Worm (Caenorhabditis elegans) whole organism, early embryonic: ENCODE results near the gene srab-26.

Experiments used
- F13C5.2 ChIP-seq: sonication (generic microtip); optimal IDR thresholded peaks from 2 replicates; lab custom pipeline; 2017; ENCODE audit warnings: mild to moderate bottlenecking, missing genetic modification characterization, inconsistent platforms, missing compliant biosample characterization
- ama-1 ChIP-seq: fragments of 150-350 bp; optimal IDR thresholded peaks from 2 replicates; lab custom pipeline; 2014
- ets-7 ChIP-seq: sonication (generic microtip); optimal IDR thresholded peaks from 2 replicates; lab custom pipeline; 2016; ENCODE audit warnings: missing genotype, missing genetic modification characterization, missing compliant biosample characterization
- flt-1 ChIP-seq: fragments of 200-800 bp; sonication (Bioruptor generic); IDR thresholded peaks from 2 replicates; pipeline ENCODE4 v1.3.6; 2022; ENCODE audit warnings: missing genetic modification characterization, missing compliant biosample characterization
- hmg-4 ChIP-seq: fragments of 200-800 bp; sonication (Bioruptor generic); optimal IDR thresholded peaks from 2 replicates; lab custom pipeline; 2018; ENCODE audit warnings: mild to moderate bottlenecking, missing genetic modification characterization, missing compliant biosample characterization
- scrt-1 ChIP-seq: fragments of 200-800 bp; sonication (Bioruptor generic); IDR thresholded peaks from 2 replicates; pipeline ENCODE4 v1.3.6; 2022; ENCODE audit warnings: missing genetic modification characterization, missing compliant biosample characterization
- tbx-37 ChIP-seq: fragments of 200-800 bp; sonication (Bioruptor generic); conservative IDR thresholded peaks from 2 replicates; pipeline ENCODE4 v1.3.6; 2022; ENCODE audit warnings: missing genetic modification reagents, missing genetic modification characterization, missing compliant biosample characterization

DNA sequence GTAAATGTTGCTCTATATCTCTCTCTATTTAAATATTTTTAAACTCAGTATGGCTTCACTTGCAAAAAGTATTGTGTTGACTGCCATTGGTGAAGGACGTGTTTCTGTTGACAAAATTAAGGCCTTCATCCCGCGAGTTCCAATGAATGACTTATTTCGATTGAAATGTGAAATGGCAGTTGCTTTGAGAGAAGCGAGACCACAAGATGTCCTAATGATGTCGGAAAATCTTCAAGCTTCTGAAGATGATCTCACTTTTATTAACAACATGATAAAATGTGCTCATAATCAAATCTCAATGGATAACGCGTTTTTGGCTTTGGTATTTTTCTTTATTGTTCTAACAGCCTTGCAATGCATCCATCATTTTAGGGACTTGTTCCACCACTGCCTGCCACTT is 42.0 kb upstream of the srab-26 start, which contains the start of gene ceh-75:
- TF ChIP-seq tbx-37 (GFP tag; lab: Robert Waterston, UW) (no peak), scrt-1 (no peak), flt-1 (GFP tag; lab: Robert Waterston, UW) (no peak), F13C5.2 (tag; lab: Kevin White, UChicago) (no peak), ets-7 (tag; lab: Kevin White, UChicago) (no peak), hmg-4 (GFP tag; lab: Kevin White, UChicago) (no peak), ama-1 (no peak)
